Worm (Caenorhabditis elegans) whole organism, late embryonic: ENCODE data around the gene srlf-37.

Experiments
- C08G9.2 ChIP-seq: sonication (generic microtip); optimal IDR thresholded peaks from 2 replicates; lab custom pipeline; 2016; ENCODE audit warnings: mild to moderate bottlenecking, missing genetic modification characterization, moderate library complexity, missing compliant biosample characterization
- K02D7.2 ChIP-seq: sonication (generic microtip); optimal IDR thresholded peaks from 2 replicates; lab custom pipeline; 2017; ENCODE audit warnings: mild to moderate bottlenecking, missing genetic modification characterization, missing compliant biosample characterization
- K09A11.1 ChIP-seq: sonication (generic microtip); optimal IDR thresholded peaks from 2 replicates; lab custom pipeline; 2017; ENCODE audit warnings: antibody characterized with exemption, mild to moderate bottlenecking, missing genetic modification characterization, missing compliant biosample characterization; ENCODE audit not compliant: insufficient read depth
- T23F11.4 ChIP-seq: fragments of 200-800 bp; sonication (Bioruptor generic); optimal IDR thresholded peaks from 2 replicates; lab custom pipeline; 2018; ENCODE audit warnings: mild to moderate bottlenecking, missing genetic modification characterization, missing compliant biosample characterization
- Y22D7AL.16 ChIP-seq: sonication (generic microtip); optimal IDR thresholded peaks from 2 replicates; lab custom pipeline; 2016; ENCODE audit warnings: missing genetic modification characterization, missing compliant biosample characterization
- ama-1 ChIP-seq: fragments of 150-350 bp; optimal IDR thresholded peaks from 2 replicates; lab custom pipeline; 2014
- ceh-18 ChIP-seq: sonication (generic microtip); optimal IDR thresholded peaks from 2 replicates; lab custom pipeline; 2016; ENCODE audit warnings: missing genetic modification characterization, missing compliant biosample characterization
- ceh-24 ChIP-seq: sonication (generic microtip); optimal IDR thresholded peaks from 2 replicates; lab custom pipeline; 2016; ENCODE audit warnings: mild to moderate bottlenecking, missing genetic modification characterization, missing compliant biosample characterization
- ceh-31 ChIP-seq: sonication (generic microtip); optimal IDR thresholded peaks from 2 replicates; lab custom pipeline; 2016; ENCODE audit warnings: missing genetic modification characterization, missing compliant biosample characterization
- ceh-34 ChIP-seq: sonication (generic microtip); optimal IDR thresholded peaks from 2 replicates; lab custom pipeline; 2016; ENCODE audit warnings: mild to moderate bottlenecking, missing genetic modification characterization, missing compliant biosample characterization
- ceh-48 ChIP-seq: sonication (generic microtip); optimal IDR thresholded peaks from 2 replicates; lab custom pipeline; 2016; ENCODE audit warnings: missing genetic modification characterization, inconsistent platforms, missing compliant biosample characterization
- che-1 ChIP-seq: sonication (generic microtip); optimal IDR thresholded peaks from 2 replicates; lab custom pipeline; 2016; ENCODE audit warnings: mild to moderate bottlenecking, missing genetic modification characterization, missing compliant biosample characterization
- dve-1 ChIP-seq: sonication (generic microtip); optimal IDR thresholded peaks from 2 replicates; lab custom pipeline; 2017; ENCODE audit warnings: antibody characterized with exemption, mild to moderate bottlenecking, missing genetic modification characterization, missing compliant biosample characterization
- fax-1 ChIP-seq: sonication (generic microtip); optimal IDR thresholded peaks from 2 replicates; lab custom pipeline; 2016; ENCODE audit warnings: missing genotype, missing genetic modification characterization, missing compliant biosample characterization
- fkh-10 ChIP-seq: fragments of 150-350 bp; optimal IDR thresholded peaks from 2 replicates; lab custom pipeline; 2014; ENCODE audit warnings: missing biosample characterization, missing genetic modification reagents, missing genetic modification characterization
- fkh-6 ChIP-seq: sonication (generic microtip); optimal IDR thresholded peaks from 2 replicates; lab custom pipeline; 2016; ENCODE audit warnings: missing genetic modification characterization, missing compliant biosample characterization
- gmeb-2 ChIP-seq: sonication (generic microtip); optimal IDR thresholded peaks from 2 replicates; lab custom pipeline; 2016; ENCODE audit warnings: missing genetic modification characterization, inconsistent platforms, missing compliant biosample characterization
- hlh-13 ChIP-seq: fragments of 200-800 bp; sonication (Bioruptor generic); optimal IDR thresholded peaks from 2 replicates; lab custom pipeline; 2018; ENCODE audit warnings: mild to moderate bottlenecking, missing genetic modification characterization, missing compliant biosample characterization
- hlh-30 ChIP-seq: sonication (generic microtip); optimal IDR thresholded peaks from 2 replicates; lab custom pipeline; 2017; ENCODE audit warnings: antibody characterized with exemption, missing genetic modification characterization, missing compliant biosample characterization; ENCODE audit not compliant: insufficient read depth
- lin-11 ChIP-seq: fragments of 200-800 bp; sonication (Bioruptor generic); optimal IDR thresholded peaks from 2 replicates; lab custom pipeline; 2018; ENCODE audit warnings: mild to moderate bottlenecking, missing genetic modification characterization, missing compliant biosample characterization
- madf-2 ChIP-seq: sonication (generic microtip); optimal IDR thresholded peaks from 2 replicates; lab custom pipeline; 2017; ENCODE audit warnings: missing genetic modification characterization, missing compliant biosample characterization
- nfya-1 ChIP-seq: sonication (generic microtip); optimal IDR thresholded peaks from 2 replicates; lab custom pipeline; 2017; ENCODE audit warnings: missing genetic modification characterization, mild to moderate bottlenecking, missing compliant biosample characterization, antibody characterized with exemption, moderate library complexity
- pag-3 ChIP-seq: sonication (generic microtip); optimal IDR thresholded peaks from 2 replicates; lab custom pipeline; 2016; ENCODE audit warnings: missing compliant biosample characterization, missing genetic modification characterization, borderline replicate concordance
- pat-9 ChIP-seq: fragments of 200-800 bp; sonication (Bioruptor generic); optimal IDR thresholded peaks from 2 replicates; lab custom pipeline; 2018; ENCODE audit warnings: mild to moderate bottlenecking, missing genetic modification characterization, moderate library complexity, missing compliant biosample characterization
- pax-1 ChIP-seq: fragments of 150-350 bp; optimal IDR thresholded peaks from 2 replicates; lab custom pipeline; 2014; ENCODE audit warnings: missing biosample characterization, missing genetic modification characterization
- pha-2 ChIP-seq: sonication (generic microtip); optimal IDR thresholded peaks from 2 replicates; lab custom pipeline; 2017; ENCODE audit warnings: mild to moderate bottlenecking, missing genetic modification characterization, missing compliant biosample characterization
- pha-4 ChIP-seq: fragments of 150-350 bp; optimal IDR thresholded peaks from 2 replicates; lab custom pipeline; 2018; ENCODE audit warnings: missing biosample characterization, missing genetic modification reagents, missing genetic modification characterization
- pros-1 ChIP-seq: fragments of 150-350 bp; optimal IDR thresholded peaks from 2 replicates; lab custom pipeline; 2014; ENCODE audit warnings: missing biosample characterization, missing genetic modification reagents, missing genetic modification characterization
- ref-2 ChIP-seq: sonication (generic microtip); optimal IDR thresholded peaks from 2 replicates; lab custom pipeline; 2016; ENCODE audit warnings: missing genetic modification characterization, missing compliant biosample characterization
- sox-2 ChIP-seq: fragments of 200-800 bp; sonication (Bioruptor generic); IDR thresholded peaks from 2 replicates; pipeline ENCODE4 v1.3.6; 2022; ENCODE audit warnings: missing genetic modification reagents, missing genetic modification characterization, missing compliant biosample characterization
- syd-9 ChIP-seq: sonication (generic microtip); optimal IDR thresholded peaks from 2 replicates; lab custom pipeline; 2016; ENCODE audit warnings: mild to moderate bottlenecking, missing genetic modification characterization, moderate library complexity, missing compliant biosample characterization
- tbx-2 ChIP-seq: sonication (generic microtip); optimal IDR thresholded peaks from 2 replicates; lab custom pipeline; 2016; ENCODE audit warnings: missing genetic modification characterization, missing compliant biosample characterization
- unc-55 ChIP-seq: sonication (generic microtip); optimal IDR thresholded peaks from 2 replicates; lab custom pipeline; 2017; ENCODE audit warnings: missing biosample characterization, missing genetic modification reagents, missing genetic modification characterization
- unc-86 ChIP-seq: sonication (generic microtip); optimal IDR thresholded peaks from 2 replicates; lab custom pipeline; 2016; ENCODE audit warnings: missing genetic modification characterization, missing compliant biosample characterization
- zip-5 ChIP-seq: sonication (generic microtip); optimal IDR thresholded peaks from 2 replicates; lab custom pipeline; 2016; ENCODE audit warnings: missing genetic modification characterization, missing compliant biosample characterization

srlf-37 gene

ce11 chrV:619054-619453 lies 15.0 kb upstream of the srlf-37 start, which contains the start of gene F48G7.4:
Gene F48G7.4 (plus strand): TSS chrV:619453.
- TF ChIP-seq hlh-13 (GFP tag; lab: Kevin White, UChicago): no peak
- no peak for TF ChIP-seq ceh-31 (tag; lab: Kevin White, UChicago)
- no peak for TF ChIP-seq fax-1 (tag; lab: Kevin White, UChicago)
- TF ChIP-seq unc-55 (GFP tag; lab: Kevin White, UChicago): peak; percentile 83
- TF ChIP-seq ceh-18: peak; percentile 14
- no peak for TF ChIP-seq gmeb-2
- no peak for TF ChIP-seq pag-3 (tag; lab: Kevin White, UChicago)
- no peak for TF ChIP-seq Y22D7AL.16 (tag; lab: Kevin White, UChicago)

- TF ChIP-seq pax-1 (no peak), pag-3 (tag; lab: Kevin White, UChicago) (no peak), K02D7.2 (no peak), T23F11.4 (GFP tag; lab: Kevin White, UChicago) (no peak)
- TF ChIP-seq, all 69 proteins: peak for 0
These were observed 13.9 kb upstream of the srlf-37 start for ce11 chrV:617917-618316.

- no peak for TF ChIP-seq K09A11.1
- TF ChIP-seq syd-9 (tag; lab: Kevin White, UChicago): no peak
- TF ChIP-seq gmeb-2: no peak
- no peak for TF ChIP-seq zip-5 (tag; lab: Kevin White, UChicago)
These were observed 11.3 kb upstream of the srlf-37 start, which contains the start of gene F48G7.13 for ce11 chrV:615275-615674. Gene F48G7.13 (plus strand): TSS chrV:615575.

- no peak for TF ChIP-seq fkh-10 (GFP tag; lab: Kevin White, UChicago)
- TF ChIP-seq T23F11.4 (GFP tag; lab: Kevin White, UChicago): no peak
- no peak for TF ChIP-seq ceh-48
- no peak for TF ChIP-seq lin-11 (tag; lab: Kevin White, UChicago)
- no peak for TF ChIP-seq nfya-1 (tag; lab: Kevin White, UChicago)
- TF ChIP-seq dve-1: no peak
- no peak for TF ChIP-seq ref-2 (tag; lab: Kevin White, UChicago)
- no peak for TF ChIP-seq hlh-30 (tag; lab: Kevin White, UChicago)
These were observed 6.2 kb upstream of the srlf-37 start, which contains the start of gene nhr-90 for ce11 chrV:610217-610616. Gene nhr-90 (plus strand): TSS chrV:610512.

- TF ChIP-seq pag-3 (tag; lab: Kevin White, UChicago): no peak
- no peak for TF ChIP-seq unc-86 (tag; lab: Kevin White, UChicago)
- TF ChIP-seq pros-1 (tag; lab: Kevin White, UChicago): no peak
- TF ChIP-seq pat-9 (tag; lab: Kevin White, UChicago): no peak
- TF ChIP-seq ref-2 (tag; lab: Kevin White, UChicago): no peak
- TF ChIP-seq fkh-10 (GFP tag; lab: Kevin White, UChicago): no peak
- TF ChIP-seq che-1 (tag; lab: Kevin White, UChicago): no peak
- TF ChIP-seq ceh-31 (tag; lab: Kevin White, UChicago): no peak
- no peak for TF ChIP-seq fkh-6
- no peak for TF ChIP-seq pax-1
- no peak for TF ChIP-seq dve-1
- TF ChIP-seq Y22D7AL.16 (tag; lab: Kevin White, UChicago): no peak
- TF ChIP-seq pha-4 (tag; lab: Kevin White, UChicago): no peak
- no peak for TF ChIP-seq hlh-13 (GFP tag; lab: Kevin White, UChicago)
- no peak for TF ChIP-seq pha-2 (tag; lab: Kevin White, UChicago)
- no peak for TF ChIP-seq hlh-30 (tag; lab: Kevin White, UChicago)
- no peak for TF ChIP-seq ama-1 (lab: Kevin White, UChicago)
- TF ChIP-seq tbx-2 (tag; lab: Kevin White, UChicago): no peak
- TF ChIP-seq madf-2 (tag; lab: Kevin White, UChicago): no peak
- no peak for TF ChIP-seq K02D7.2
These were observed 5.7 kb upstream of the srlf-37 start, which contains the start of gene srlf-36 for ce11 chrV:609671-610070. Gene srlf-36 (minus strand): TSS chrV:609771.

ce11 chrV:608844-609243 lies 4.8 kb upstream of the srlf-37 start, which contains the start of gene srw-109:
Gene srw-109 (minus strand): TSS chrV:608944.
- TF ChIP-seq ama-1 (lab: Kevin White, UChicago) (no peak), T23F11.4 (GFP tag; lab: Kevin White, UChicago) (no peak), ceh-34 (tag; lab: Kevin White, UChicago) (no peak), C08G9.2 (tag; lab: Kevin White, UChicago) (no peak), ceh-24 (tag; lab: Kevin White, UChicago) (no peak), sox-2 (GFP tag; lab: Robert Waterston, UW) (no peak), pax-1 (no peak)
- TF ChIP-seq, all 69 proteins: peak for 0
